Fruit fly (Drosophila melanogaster) whole organism, prepupa: ENCODE results near the gene CG9702.

Source experiments
- CG31627 ChIP-seq: fragments of 200-800 bp; sonication (Bioruptor generic); optimal IDR thresholded peaks from 3 replicates; lab custom pipeline; 2016; ENCODE audit warnings: missing biosample characterization, missing genetic modification characterization
- CG32006 ChIP-seq: fragments of 200-800 bp; sonication (Bioruptor generic); optimal IDR thresholded peaks from 3 replicates; lab custom pipeline; 2017; ENCODE audit warnings: missing biosample characterization, mild to moderate bottlenecking, missing genetic modification characterization
- CG6808 ChIP-seq: fragments of 200-800 bp; sonication (Bioruptor generic); optimal IDR thresholded peaks from 3 replicates; lab custom pipeline; 2017; ENCODE audit warnings: missing biosample characterization, missing genetic modification characterization, mild to moderate bottlenecking, moderate library complexity, missing genetic modification reagents

DNA sequence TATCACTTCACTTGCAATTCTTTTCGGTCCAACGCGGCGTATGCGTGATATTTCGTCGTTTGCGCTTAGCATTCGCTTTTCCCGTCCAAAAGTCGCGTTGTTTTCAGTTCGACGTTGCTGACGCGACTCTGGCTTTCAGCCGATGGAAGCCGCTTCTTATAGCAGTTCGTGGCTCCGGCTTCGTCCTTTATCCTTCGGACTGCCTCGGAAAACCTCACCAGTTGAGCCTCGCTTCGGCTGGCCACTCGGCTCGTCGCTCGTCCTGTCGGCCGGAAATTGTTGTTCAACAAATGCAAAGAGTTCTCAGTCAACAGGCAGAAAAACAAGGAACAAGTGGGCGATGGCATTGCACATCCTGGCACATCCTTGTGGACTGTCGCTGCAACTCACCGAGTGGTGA, 19.2 kb upstream of the CG9702 start, which contains the start of gene CG34155:
- no peak for TF ChIP-seq CG31627 (GFP tag; lab: Kevin White, UChicago)
- TF ChIP-seq CG6808 (GFP tag; lab: Kevin White, UChicago) = no peak
- no peak for TF ChIP-seq CG32006
